Worm (Caenorhabditis elegans): ENCODE measurements around the gene grd-13.

ce11 chrIV:3418741-3419140 is 19.4 kb upstream of the grd-13 start:
- TF ChIP-seq unc-62 (GFP tag; optimal IDR thresholded peaks at IDR 0.05) (no peak), mdl-1 (tag; optimal IDR thresholded peaks at IDR 0.05) (no peak), dpl-1 (GFP tag; optimal IDR thresholded peaks at IDR 0.05) (no peak), snu-23 (GFP tag; optimal IDR thresholded peaks at IDR 0.05) (no peak), sox-4 (tag; optimal IDR thresholded peaks at IDR 0.05) (no peak), nhr-28 (tag; optimal IDR thresholded peaks at IDR 0.05) (no peak), lin-13 (GFP tag; optimal IDR thresholded peaks at IDR 0.05) (no peak)

All from whole organism, L1 larva.